Worm (Caenorhabditis elegans): ENCODE measurements around the gene ugt-45.

DNA sequence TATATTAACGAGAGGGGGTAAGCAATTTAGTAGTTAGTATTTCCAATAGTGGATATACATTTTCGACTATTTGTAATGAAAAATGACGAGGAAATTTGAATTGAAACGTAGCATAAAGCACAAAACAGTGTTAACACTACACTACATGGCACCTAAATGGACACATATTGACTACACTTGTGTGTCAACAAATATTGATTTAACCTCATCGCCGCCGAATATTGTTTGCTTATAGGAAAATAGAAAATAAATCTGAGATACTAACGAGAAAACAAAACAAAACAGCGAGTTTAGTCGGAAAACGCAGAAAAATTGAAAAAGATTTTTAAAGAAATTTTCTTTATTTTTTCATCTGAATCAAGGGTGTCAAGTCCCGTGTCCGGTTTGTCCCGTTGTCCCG lies 30.3 kb downstream of the ugt-45 start:
- TF ChIP-seq sea-2 (GFP tag; IDR thresholded peaks at IDR 0.05) (no peak), gei-17 (GFP tag; optimal IDR thresholded peaks at IDR 0.05) (no peak), him-1 (tag; optimal IDR thresholded peaks at IDR 0.05) (no peak), hlh-12 (tag; optimal IDR thresholded peaks at IDR 0.05) (no peak), unc-62 (GFP tag; optimal IDR thresholded peaks at IDR 0.05) (no peak), rec-8 (tag; optimal IDR thresholded peaks at IDR 0.05) (no peak), nhr-90 (tag; optimal IDR thresholded peaks at IDR 0.05) (no peak), hmg-1.2 (GFP tag; IDR thresholded peaks at IDR 0.05) (no peak), ama-1 (optimal IDR thresholded peaks at IDR 0.05) (no peak), ama-1 (GFP tag; optimal IDR thresholded peaks at IDR 0.05) (no peak)
